Fruit fly (Drosophila melanogaster) whole organism, embryonic: Measurements from ENCODE around the gene lwr.
A peak's percentile ranks its signal among the peaks of the same experiment; 100 is the strongest.

Experiments used
- CG11085 ChIP-seq: fragments of 200-800 bp; sonication (Bioruptor generic); IDR thresholded peaks from 2 replicates; pipeline ENCODE4 v1.3.6; 2022; ENCODE audit warnings: missing biosample characterization, missing genetic modification characterization
- CG12071 ChIP-seq: fragments of 200-800 bp; sonication (Bioruptor generic); optimal IDR thresholded peaks from 3 replicates; lab custom pipeline; 2018; ENCODE audit warnings: missing biosample characterization, mild to moderate bottlenecking, missing genetic modification characterization
- CG1602 ChIP-seq: fragments of 200-800 bp; sonication (Bioruptor generic); optimal IDR thresholded peaks from 3 replicates; lab custom pipeline; 2016; ENCODE audit warnings: missing biosample characterization, missing genetic modification characterization
- CG2120 ChIP-seq: fragments of 200-800 bp; sonication (Bioruptor generic); optimal IDR thresholded peaks from 3 replicates; lab custom pipeline; 2016; ENCODE audit warnings: missing biosample characterization, missing genetic modification characterization
- CG2678 ChIP-seq: fragments of 200-800 bp; sonication (Bioruptor generic); optimal IDR thresholded peaks from 3 replicates; lab custom pipeline; 2019; ENCODE audit warnings: missing biosample characterization, mild to moderate bottlenecking, missing genetic modification characterization, moderate library complexity
- CG30403 ChIP-seq: fragments of 200-800 bp; sonication (Bioruptor generic); optimal IDR thresholded peaks from 3 replicates; lab custom pipeline; 2016; ENCODE audit warnings: missing biosample characterization, missing genetic modification characterization
- CG3065 ChIP-seq: fragments of 200-800 bp; sonication (Bioruptor generic); optimal IDR thresholded peaks from 2 replicates; lab custom pipeline; 2016; ENCODE audit warnings: missing biosample characterization, missing genetic modification characterization
- CG32772 ChIP-seq: fragments of 200-800 bp; sonication (Bioruptor generic); IDR thresholded peaks from 2 replicates; pipeline ENCODE4 v1.3.6; 2022; ENCODE audit warnings: missing biosample characterization, missing genetic modification characterization
- CG3847 ChIP-seq: fragments of 200-800 bp; sonication (Bioruptor generic); IDR thresholded peaks from 2 replicates; pipeline ENCODE4 v1.3.6; 2022; ENCODE audit warnings: missing biosample characterization, missing genetic modification characterization
- CG43689 ChIP-seq: fragments of 200-800 bp; sonication (Bioruptor generic); IDR thresholded peaks from 2 replicates; pipeline ENCODE4 v1.3.6; 2022; ENCODE audit warnings: missing biosample characterization, missing genetic modification characterization
- CG7271 ChIP-seq: fragments of 200-800 bp; sonication (Bioruptor generic); optimal IDR thresholded peaks from 2 replicates; lab custom pipeline; 2018; ENCODE audit warnings: missing biosample characterization, mild to moderate bottlenecking, missing genetic modification characterization, moderate library complexity
- CG7745 ChIP-seq: fragments of 200-800 bp; sonication (Bioruptor generic); optimal IDR thresholded peaks from 2 replicates; lab custom pipeline; 2018; ENCODE audit warnings: missing biosample characterization, mild to moderate bottlenecking, missing genetic modification characterization, moderate library complexity
- CG8089 ChIP-seq: fragments of 200-800 bp; sonication (Bioruptor generic); optimal IDR thresholded peaks from 3 replicates; lab custom pipeline; 2016; ENCODE audit warnings: missing biosample characterization, missing genetic modification characterization
- CG9609 ChIP-seq: fragments of 200-800 bp; sonication (Bioruptor generic); optimal IDR thresholded peaks from 3 replicates; lab custom pipeline; 2016; ENCODE audit warnings: missing biosample characterization, missing genetic modification characterization
- CG9817 ChIP-seq: fragments of 200-800 bp; sonication (Bioruptor generic); optimal IDR thresholded peaks from 2 replicates; lab custom pipeline; 2018; ENCODE audit warnings: missing biosample characterization, mild to moderate bottlenecking, missing genetic modification characterization, moderate library complexity
- CkIIα-i1 ChIP-seq: fragments of 200-800 bp; sonication (Bioruptor generic); IDR thresholded peaks from 2 replicates; pipeline ENCODE4 v1.3.6; 2022; ENCODE audit warnings: missing biosample characterization, missing genetic modification characterization
- Dek ChIP-seq: fragments of 200-800 bp; sonication (Bioruptor generic); optimal IDR thresholded peaks from 3 replicates; lab custom pipeline; 2019; ENCODE audit warnings: missing biosample characterization, mild to moderate bottlenecking, missing genetic modification characterization, moderate library complexity
- Fer2 ChIP-seq: fragments of 200-800 bp; sonication (Bioruptor generic); optimal IDR thresholded peaks from 2 replicates; lab custom pipeline; 2018; ENCODE audit warnings: missing biosample characterization, mild to moderate bottlenecking, missing genetic modification characterization, moderate library complexity
- Gsc ChIP-seq: fragments of 200-800 bp; sonication (Bioruptor generic); IDR thresholded peaks from 2 replicates; pipeline ENCODE4 v1.3.6; 2022; ENCODE audit warnings: missing biosample characterization, missing genetic modification characterization
- HmgZ ChIP-seq: fragments of 200-800 bp; sonication (Bioruptor generic); optimal IDR thresholded peaks from 2 replicates; lab custom pipeline; 2018; ENCODE audit warnings: missing biosample characterization, mild to moderate bottlenecking, missing genetic modification characterization
- Hsf ChIP-seq: fragments of 200-800 bp; sonication (Bioruptor generic); optimal IDR thresholded peaks from 3 replicates; lab custom pipeline; 2016; ENCODE audit warnings: missing biosample characterization, missing genetic modification characterization
- MTF-1 ChIP-seq: fragments of 200-800 bp; sonication (Bioruptor generic); optimal IDR thresholded peaks from 2 replicates; lab custom pipeline; 2018; ENCODE audit warnings: missing biosample characterization, mild to moderate bottlenecking, missing genetic modification characterization, borderline replicate concordance
- NC2β ChIP-seq: fragments of 200-800 bp; sonication (Bioruptor generic); optimal IDR thresholded peaks from 2 replicates; lab custom pipeline; 2016; ENCODE audit warnings: missing biosample characterization, missing genetic modification characterization
- Nf-YA ChIP-seq: fragments of 200-800 bp; sonication (Bioruptor generic); IDR thresholded peaks from 2 replicates; pipeline ENCODE4 v1.3.6; 2022; ENCODE audit warnings: missing biosample characterization, missing genetic modification characterization
- NfI ChIP-seq: fragments of 200-800 bp; sonication (Bioruptor generic); optimal IDR thresholded peaks from 3 replicates; lab custom pipeline; 2018; ENCODE audit warnings: missing biosample characterization, mild to moderate bottlenecking, missing genetic modification characterization, moderate library complexity
- PHDP ChIP-seq: fragments of 200-800 bp; sonication (Bioruptor generic); optimal IDR thresholded peaks from 3 replicates; lab custom pipeline; 2018; ENCODE audit warnings: missing biosample characterization, mild to moderate bottlenecking, missing genetic modification characterization, moderate library complexity
- Ravus ChIP-seq: fragments of 200-800 bp; sonication (Bioruptor generic); IDR thresholded peaks from 2 replicates; pipeline ENCODE4 v1.3.6; 2022; ENCODE audit warnings: missing biosample characterization, missing genetic modification characterization
- Stat92E ChIP-seq, 3 experiments: fragments of >200 bp in 2 of 3; fragments of 200-800 bp in 1 of 3; sonication (Bioruptor generic) in 1 of 3; optimal IDR thresholded peaks; 2 replicates each; lab custom pipeline; 2017 to 2019; ENCODE audit warnings: missing biosample characterization in 3 of 3, missing genetic modification characterization in 3 of 3, mild to moderate bottlenecking in 1 of 3, moderate library complexity in 1 of 3
- TFAM ChIP-seq: fragments of 200-800 bp; sonication (Bioruptor generic); optimal IDR thresholded peaks from 2 replicates; lab custom pipeline; 2017; ENCODE audit warnings: missing biosample characterization, missing genetic modification characterization, inconsistent platforms
- aop ChIP-seq: fragments of 200-800 bp; sonication (Bioruptor generic); IDR thresholded peaks from 2 replicates; pipeline ENCODE4 v1.3.6; 2022; ENCODE audit warnings: missing biosample characterization, missing genetic modification characterization
- bowl ChIP-seq: fragments of 200-800 bp; sonication (Bioruptor generic); IDR thresholded peaks from 2 replicates; pipeline ENCODE4 v1.3.6; 2022; ENCODE audit warnings: missing biosample characterization, missing genetic modification characterization
- bsh ChIP-seq, 2 experiments: fragments of 200-800 bp; sonication (Bioruptor generic); optimal IDR thresholded peaks; 2 replicates each; lab custom pipeline; 2017 to 2018; ENCODE audit warnings: mild to moderate bottlenecking in 2 of 2, missing biosample characterization in 2 of 2, missing genetic modification characterization in 2 of 2, moderate library complexity in 1 of 2
- cg ChIP-seq: fragments of 200-800 bp; sonication (Bioruptor generic); optimal IDR thresholded peaks from 3 replicates; lab custom pipeline; 2019; ENCODE audit warnings: missing biosample characterization, mild to moderate bottlenecking, missing genetic modification characterization, moderate library complexity
- chif ChIP-seq, 2 experiments: fragments of 200-800 bp; sonication (Bioruptor generic); optimal IDR thresholded peaks; 3 replicates each; lab custom pipeline; 2016; ENCODE audit warnings: missing biosample characterization in 2 of 2, missing genetic modification characterization in 2 of 2
- chn ChIP-seq: fragments of 200-800 bp; sonication (Bioruptor generic); optimal IDR thresholded peaks from 2 replicates; lab custom pipeline; 2016; ENCODE audit warnings: missing biosample characterization, missing genetic modification characterization
- corto ChIP-seq: fragments of 200-800 bp; sonication (Bioruptor generic); optimal IDR thresholded peaks from 2 replicates; lab custom pipeline; 2016; ENCODE audit warnings: missing biosample characterization, mild to moderate bottlenecking, missing genetic modification characterization, moderate library complexity
- cwo ChIP-seq: fragments of 200-800 bp; sonication (Bioruptor generic); optimal IDR thresholded peaks from 3 replicates; lab custom pipeline; 2017; ENCODE audit warnings: missing biosample characterization, missing genetic modification characterization, mild to moderate bottlenecking, moderate library complexity, missing genetic modification reagents
- esg ChIP-seq: fragments of 200-800 bp; sonication (Bioruptor generic); conservative IDR thresholded peaks from 2 replicates; pipeline ENCODE4 v1.3.6; 2022; ENCODE audit warnings: missing biosample characterization, missing genetic modification characterization
- grau ChIP-seq: fragments of 200-800 bp; optimal IDR thresholded peaks from 3 replicates; lab custom pipeline; 2019; ENCODE audit warnings: missing biosample characterization, mild to moderate bottlenecking, missing genetic modification characterization, moderate library complexity
- hkb ChIP-seq, 2 experiments: fragments of 200-800 bp in 1 of 2; fragments of >200 bp in 1 of 2; sonication (Bioruptor generic) in 1 of 2; IDR thresholded peaks in 1 of 2; optimal IDR thresholded peaks in 1 of 2; 2 replicates each; pipeline versions ENCODE4 v1.3.6 to Lab custom; 2017 to 2022; ENCODE audit warnings: missing biosample characterization in 1 of 2, missing genetic modification characterization in 1 of 2
- jigr1 ChIP-seq: fragments of 200-800 bp; sonication (Bioruptor generic); IDR thresholded peaks from 3 replicates; pipeline ENCODE4 v1.3.6; 2022; ENCODE audit warnings: missing biosample characterization, missing genetic modification characterization
- jing ChIP-seq: fragments of 200-800 bp; sonication (Bioruptor generic); optimal IDR thresholded peaks from 2 replicates; lab custom pipeline; 2018; ENCODE audit warnings: missing biosample characterization, mild to moderate bottlenecking, missing genetic modification characterization
- peb ChIP-seq: fragments of 200-800 bp; sonication (Bioruptor generic); IDR thresholded peaks from 2 replicates; pipeline ENCODE4 v1.3.6; 2022; ENCODE audit warnings: missing biosample characterization, missing genetic modification characterization
- schlank ChIP-seq: fragments of 200-800 bp; sonication (Bioruptor generic); optimal IDR thresholded peaks from 2 replicates; lab custom pipeline; 2018; ENCODE audit warnings: missing biosample characterization, mild to moderate bottlenecking, missing genetic modification characterization
- sens-2 ChIP-seq: fragments of 200-800 bp; sonication (Bioruptor generic); IDR thresholded peaks from 2 replicates; pipeline ENCODE4 v1.3.6; 2022; ENCODE audit warnings: missing biosample characterization, missing genetic modification characterization
- tio ChIP-seq: fragments of 200-800 bp; sonication (Bioruptor generic); optimal IDR thresholded peaks from 2 replicates; lab custom pipeline; 2017; ENCODE audit warnings: missing biosample characterization, missing genetic modification characterization, inconsistent platforms
- tx ChIP-seq: fragments of 200-800 bp; sonication (Bioruptor generic); optimal IDR thresholded peaks from 2 replicates; lab custom pipeline; 2016; ENCODE audit warnings: missing biosample characterization, missing genetic modification characterization
- wor ChIP-seq: fragments of 200-800 bp; sonication (Bioruptor generic); IDR thresholded peaks from 2 replicates; pipeline ENCODE4 v1.3.6; 2022; ENCODE audit warnings: missing biosample characterization, missing genetic modification characterization

The lwr gene

DNA sequence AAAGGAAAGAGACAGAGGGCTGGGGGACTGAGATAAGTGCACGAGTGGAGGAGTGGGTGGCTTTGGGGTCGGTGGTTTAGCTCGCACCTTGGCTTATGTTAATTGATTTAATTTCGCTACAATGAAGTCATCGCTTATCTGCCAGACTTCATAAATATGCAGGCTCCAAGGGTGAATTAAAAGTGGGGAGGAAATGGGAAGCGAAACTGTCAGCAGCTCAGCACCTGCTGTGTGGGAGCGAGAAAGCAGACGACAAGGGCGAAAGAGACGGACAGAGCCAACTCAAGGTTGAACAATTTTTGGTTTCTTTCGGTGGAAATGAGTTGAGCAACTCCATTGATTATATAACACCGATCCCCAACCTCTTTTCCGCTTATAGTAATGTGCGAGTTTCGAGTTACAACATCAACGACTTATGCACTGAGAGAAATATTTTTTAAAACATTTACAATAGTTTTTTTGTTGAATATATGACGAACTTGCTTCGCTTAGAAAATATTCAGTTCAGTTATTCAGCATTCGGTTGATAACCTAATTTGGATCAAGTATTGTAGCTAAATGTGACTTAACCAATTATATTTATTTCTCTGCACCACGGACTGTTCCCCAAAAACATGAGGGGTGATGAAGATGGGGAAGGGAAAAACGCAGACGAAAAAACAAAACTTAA, 21.9 kb downstream of the lwr start (continued):
- peak; percentile 89 for TF ChIP-seq chn (GFP tag; lab: Kevin White, UChicago)
- peak in 1 of 3 experiments; percentile 84 for TF ChIP-seq Stat92E (GFP tag; optimal IDR thresholded peaks at IDR 0.05; lab: Kevin White, UChicago)
- TF ChIP-seq CG32772 (GFP tag; lab: Robert Waterston, UW) = peak; percentile 73
- TF ChIP-seq bsh (GFP tag; optimal IDR thresholded peaks at IDR 0.05; lab: Kevin White, UChicago) = peak in 1 of 2 experiments; percentile 93
- no peak for TF ChIP-seq corto (GFP tag; lab: Kevin White, UChicago)
- TF ChIP-seq schlank (tag; lab: Kevin White, UChicago) = peak; percentile 30
- peak; percentile 74 for TF ChIP-seq wor
- peak; percentile 68 for TF ChIP-seq peb (GFP tag; lab: Robert Waterston, UW)
- TF ChIP-seq hkb (optimal IDR thresholded peaks at IDR 0.05; lab: Kevin White, UChicago) = no peak
- peak; percentile 94 for TF ChIP-seq hkb (GFP tag; IDR thresholded peaks at IDR 0.05; lab: Robert Waterston, UW)
- peak; percentile 7 for TF ChIP-seq TFAM (GFP tag; lab: Kevin White, UChicago)
- TF ChIP-seq CG2120 = peak; percentile 38
- TF ChIP-seq cwo = peak; percentile 39
- TF ChIP-seq cg (GFP tag; lab: Kevin White, UChicago) = no peak
- peak; percentile 52; the same call in 1 of the 2 replicates for TF ChIP-seq CG11085 (GFP tag; lab: Robert Waterston, UW)
- peak; percentile 11 for TF ChIP-seq Fer2 (tag; lab: Kevin White, UChicago)
- no peak for TF ChIP-seq CG7745 (tag; lab: Kevin White, UChicago)
- peak; percentile 63 for TF ChIP-seq CG9609 (GFP tag; lab: Kevin White, UChicago)
- peak; percentile 58 for TF ChIP-seq CG43689
- peak; percentile 80 for TF ChIP-seq tio (GFP tag; lab: Kevin White, UChicago)
- TF ChIP-seq Ravus (GFP tag; lab: Robert Waterston, UW) = peak; percentile 43
- peak; percentile 89 for TF ChIP-seq jing (GFP tag; lab: Kevin White, UChicago)
- peak; percentile 60; the same call in 1 of the 2 replicates for TF ChIP-seq bowl (GFP tag; lab: Robert Waterston, UW)
- TF ChIP-seq MTF-1 (GFP tag; lab: Kevin White, UChicago) = peak; percentile 68
- peak; percentile 80 for TF ChIP-seq CG8089 (GFP tag; lab: Kevin White, UChicago)
- TF ChIP-seq Dek (tag; lab: Kevin White, UChicago) = peak; percentile 81
- TF ChIP-seq aop = peak; percentile 44; the same call in 1 of the 2 replicates
- TF ChIP-seq CG12071 (GFP tag; lab: Kevin White, UChicago) = peak; percentile 62
- TF ChIP-seq sens-2 (GFP tag; lab: Robert Waterston, UW) = peak; percentile 79
- peak; percentile 89 for TF ChIP-seq CG30403 (GFP tag; lab: Kevin White, UChicago)
- TF ChIP-seq tx (GFP tag; lab: Kevin White, UChicago) = peak; percentile 73
- peak; percentile 75 for TF ChIP-seq jigr1
- peak; percentile 58 for TF ChIP-seq CG9817 (tag; lab: Kevin White, UChicago)
- 0 out of 2 replicates have a peak, but pooled peaks have one; percentile 14 for TF ChIP-seq CkIIα-i1 (GFP tag; lab: Robert Waterston, UW)
- TF ChIP-seq CG3065 (GFP tag; lab: Kevin White, UChicago) = peak; percentile 60
- TF ChIP-seq Nf-YA (GFP tag; lab: Robert Waterston, UW) = peak; percentile 63; the same call in 1 of the 2 replicates
- TF ChIP-seq HmgZ (tag; lab: Kevin White, UChicago) = peak; percentile 66
- peak; percentile 85 for TF ChIP-seq CG2678 (tag; lab: Kevin White, UChicago)
- TF ChIP-seq PHDP = peak; percentile 86
- TF ChIP-seq esg (GFP tag; lab: Robert Waterston, UW) = peak; percentile 79
- peak; percentile 86 to 92 for TF ChIP-seq chif (GFP tag; optimal IDR thresholded peaks at IDR 0.05; lab: Kevin White, UChicago)
- peak; percentile 85 for TF ChIP-seq Hsf (GFP tag; lab: Kevin White, UChicago)
- TF ChIP-seq NfI (GFP tag; lab: Kevin White, UChicago) = peak; percentile 72
- TF ChIP-seq CG1602 (GFP tag; lab: Kevin White, UChicago) = peak; percentile 78
- peak; percentile 21 for TF ChIP-seq CG7271 (tag; lab: Kevin White, UChicago)
- TF ChIP-seq grau (tag; lab: Kevin White, UChicago) = peak; percentile 88
- TF ChIP-seq NC2β (GFP tag; lab: Kevin White, UChicago) = peak; percentile 74
- TF ChIP-seq Gsc (GFP tag; lab: Robert Waterston, UW) = peak; percentile 42; the same call in 1 of the 2 replicates
- peak; percentile 40 for TF ChIP-seq CG3847 (GFP tag; lab: Robert Waterston, UW)
